Fruit fly (Drosophila melanogaster) whole organism, embryonic: ENCODE measurements around the gene kraken.

Experiments
- ara ChIP-seq: fragments of 200-800 bp; sonication (Bioruptor generic); IDR thresholded peaks from 2 replicates; pipeline ENCODE4 v1.3.6; 2022; ENCODE audit warnings: missing biosample characterization, missing genetic modification characterization
- gsb ChIP-seq: fragments of 200-800 bp; sonication (Bioruptor generic); IDR thresholded peaks from 2 replicates; pipeline ENCODE4 v1.3.6; 2022; ENCODE audit warnings: missing biosample characterization, missing genetic modification characterization
- gt ChIP-seq: fragments of 200-800 bp; sonication (Bioruptor generic); IDR thresholded peaks from 2 replicates; pipeline ENCODE4 v1.3.6; 2022; ENCODE audit warnings: missing biosample characterization, missing genetic modification characterization
- kay ChIP-seq: fragments of 200-800 bp; sonication (Bioruptor generic); optimal IDR thresholded peaks from 2 replicates; lab custom pipeline; 2016; ENCODE audit warnings: missing biosample characterization, missing genetic modification characterization
- stc ChIP-seq: fragments of 200-800 bp; sonication (Bioruptor generic); IDR thresholded peaks from 2 replicates; pipeline ENCODE4 v1.3.6; 2022; ENCODE audit warnings: missing biosample characterization, missing genetic modification characterization

DNA sequence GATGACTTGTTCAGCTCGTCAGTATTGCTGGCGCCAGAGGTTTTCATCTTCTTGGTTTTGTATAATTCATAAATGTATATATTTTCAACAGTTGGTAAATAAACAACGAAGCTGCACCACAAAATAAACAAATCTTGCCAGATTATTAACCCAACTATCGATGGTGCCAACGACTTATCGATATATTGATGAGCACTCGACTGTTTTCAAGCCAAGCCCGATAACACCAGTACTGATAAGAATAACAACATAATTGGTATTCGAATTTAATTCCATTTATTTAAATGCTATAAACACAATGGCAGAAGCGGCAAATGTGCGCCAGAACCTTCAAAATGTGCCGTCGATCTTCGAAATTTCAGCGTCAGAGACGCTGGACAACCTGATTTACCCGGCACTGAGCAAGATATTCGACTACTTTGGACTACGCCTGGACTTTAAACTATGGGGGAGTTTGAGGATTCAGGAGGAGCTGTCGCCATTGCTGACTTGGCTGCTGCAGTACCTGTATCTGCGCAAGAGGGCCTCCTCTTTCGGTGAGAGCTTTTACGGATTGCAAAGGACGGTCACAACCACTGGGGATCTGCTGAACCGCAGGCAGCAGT, 36.7 kb upstream of the kraken start, which contains the start of the genes Saf6 and Pex12:
- TF ChIP-seq gsb (GFP tag; lab: Robert Waterston, UW) (no peak), stc (GFP tag; lab: Robert Waterston, UW) (no peak), ara (GFP tag; lab: Robert Waterston, UW) (no peak), kay (GFP tag; lab: Kevin White, UChicago) (no peak), gt (GFP tag; lab: Robert Waterston, UW) (no peak)
